Worm (Caenorhabditis elegans) whole organism, L4/young adult: ENCODE measurements around the gene ptc-1.

Experiments
- dao-5 ChIP-seq: sonication (generic microtip); optimal IDR thresholded peaks from 2 replicates; lab custom pipeline; 2016; ENCODE audit warnings: missing genotype, missing genetic modification characterization, moderate library complexity, missing compliant biosample characterization
- him-1 ChIP-seq: sonication (generic microtip); optimal IDR thresholded peaks from 2 replicates; lab custom pipeline; 2016; ENCODE audit warnings: missing genotype, missing genetic modification reagents, missing genetic modification characterization, missing compliant biosample characterization

- TF ChIP-seq him-1 (tag; lab: Kevin White, UChicago) = no peak
- TF ChIP-seq dao-5 (tag; lab: Kevin White, UChicago) = no peak
Observed at ce11 chrII:7895190-7895589, 2.2 kb downstream of the ptc-1 start.
